Worm (Caenorhabditis elegans): ENCODE measurements around the gene glb-1.
A peak's percentile ranks its signal among the peaks of the same experiment; 100 is the strongest.

Gene glb-1

ce11 chrIII:8913469-8913868, 9.6 kb downstream of the glb-1 start, which contains the start of gene trxr-2:
Gene trxr-2, plus strand, starts transcription at chrIII:8913769.
- TF ChIP-seq ztf-25 (GFP tag; IDR thresholded peaks at IDR 0.05) (no peak), cebp-2 (GFP tag; IDR thresholded peaks at IDR 0.05) (no peak), lin-26 (GFP tag; IDR thresholded peaks at IDR 0.05) (no peak), fkh-3 (tag; optimal IDR thresholded peaks at IDR 0.05) (no peak), zfh-2 (GFP tag; conservative IDR thresholded peaks at IDR 0.05) (no peak), F39B2.1 (GFP tag; IDR thresholded peaks at IDR 0.05) (no peak), ztf-28 (GFP tag; IDR thresholded peaks at IDR 0.05) (no peak), ets-4 (GFP tag; optimal IDR thresholded peaks at IDR 0.05) (no peak), sptf-2 (GFP tag; optimal IDR thresholded peaks at IDR 0.05) (no peak), nfyb-1 (GFP tag; IDR thresholded peaks at IDR 0.05) (no peak), let-526 (GFP tag; IDR thresholded peaks at IDR 0.05) (no peak), mel-28 (tag; optimal IDR thresholded peaks at IDR 0.05; ENCODE audit: borderline replicate concordance) (no peak), egl-18 (GFP tag; IDR thresholded peaks at IDR 0.05) (no peak), mxl-1 (tag; optimal IDR thresholded peaks at IDR 0.05) (no peak), chd-7 (tag; optimal IDR thresholded peaks at IDR 0.05) (no peak), lin-35 (GFP tag; optimal IDR thresholded peaks at IDR 0.05) (no peak), mcd-1 (GFP tag; IDR thresholded peaks at IDR 0.05) (no peak)

- TF ChIP-seq atf-7 (tag; optimal IDR thresholded peaks at IDR 0.05) (peak; percentile 2), Y53G8AR.9 (GFP tag; conservative IDR thresholded peaks at IDR 0.05) (0 out of 2 replicates have a peak, but pooled peaks have one; percentile 45), lin-35 (GFP tag; optimal IDR thresholded peaks at IDR 0.05) (no peak), nfyb-1 (GFP tag; IDR thresholded peaks at IDR 0.05) (peak; percentile 51; the same call in 1 of the 2 replicates), rpc-1 (optimal IDR thresholded peaks at IDR 0.05) (no peak), rpc-1 (tag; optimal IDR thresholded peaks at IDR 0.05) (no peak)
Observed at ce11 chrIII:8911598-8912194, 11.4 kb downstream of the glb-1 start, which contains the start of gene tpk-1. Gene tpk-1, plus strand, starts transcription at chrIII:8912144.

ce11 chrIII:8910139-8910538, 13.0 kb downstream of the glb-1 start:
- TF ChIP-seq F37B4.10 (GFP tag; IDR thresholded peaks at IDR 0.05) = no peak
- TF ChIP-seq pbrm-1 (GFP tag; IDR thresholded peaks at IDR 0.05) = no peak
- TF ChIP-seq lir-1 (GFP tag; conservative IDR thresholded peaks at IDR 0.05) = no peak
- TF ChIP-seq B0336.3 (GFP tag; IDR thresholded peaks at IDR 0.05) = no peak
- TF ChIP-seq nfyb-1 (GFP tag; IDR thresholded peaks at IDR 0.05) = no peak
- no peak for TF ChIP-seq snpc-3.4 (tag; optimal IDR thresholded peaks at IDR 0.05)
- no peak for TF ChIP-seq cebp-1 (GFP tag; IDR thresholded peaks at IDR 0.05)
- TF ChIP-seq cebp-1 (tag; optimal IDR thresholded peaks at IDR 0.05) = no peak
- no peak for TF ChIP-seq let-526 (GFP tag; IDR thresholded peaks at IDR 0.05)

- peak; percentile 59 for TF ChIP-seq zfh-2 (GFP tag; conservative IDR thresholded peaks at IDR 0.05)
- peak; percentile 18 for TF ChIP-seq lin-40 (tag; optimal IDR thresholded peaks at IDR 0.05)
- no peak for TF ChIP-seq rec-8 (tag; optimal IDR thresholded peaks at IDR 0.05)
- TF ChIP-seq chd-7 (tag; optimal IDR thresholded peaks at IDR 0.05) = peak; percentile 21
- 0 out of 2 replicates have a peak, but pooled peaks have one; percentile 5 for TF ChIP-seq hmg-1.2 (GFP tag; IDR thresholded peaks at IDR 0.05)
- TF ChIP-seq ama-1 (optimal IDR thresholded peaks at IDR 0.05) = no peak
- TF ChIP-seq ama-1 (GFP tag; optimal IDR thresholded peaks at IDR 0.05) = peak in 1 of 2 experiments; percentile 17
- no peak for TF ChIP-seq die-1 (tag; optimal IDR thresholded peaks at IDR 0.05)
- TF ChIP-seq attf-5 (GFP tag; optimal IDR thresholded peaks at IDR 0.05) = peak; percentile 22
- no peak for TF ChIP-seq fkh-3 (tag; optimal IDR thresholded peaks at IDR 0.05)
- TF ChIP-seq egl-18 (GFP tag; IDR thresholded peaks at IDR 0.05) = no peak
- 0 out of 2 replicates have a peak, but pooled peaks have one; percentile 8 for TF ChIP-seq madf-6 (GFP tag; IDR thresholded peaks at IDR 0.05)
- TF ChIP-seq T26A5.8 (tag; optimal IDR thresholded peaks at IDR 0.05) = no peak
- TF ChIP-seq K12H6.12 (tag; optimal IDR thresholded peaks at IDR 0.05) = peak; percentile 24
- TF ChIP-seq athp-1 (tag; optimal IDR thresholded peaks at IDR 0.05) = peak; percentile 22
- peak in 1 of 3 experiments; percentile 53 for TF ChIP-seq lin-35 (GFP tag; optimal IDR thresholded peaks at IDR 0.05)
- peak; percentile 47; the same call in 1 of the 2 replicates for TF ChIP-seq pbrm-1 (GFP tag; IDR thresholded peaks at IDR 0.05)
- peak in 1 of 2 experiments; percentile 29 for TF ChIP-seq let-607 (tag; optimal IDR thresholded peaks at IDR 0.05)
- no peak for TF ChIP-seq ceh-100 (GFP tag; IDR thresholded peaks at IDR 0.05)
- peak; percentile 37 for TF ChIP-seq pha-4 (tag; optimal IDR thresholded peaks at IDR 0.05)
Observed at ce11 chrIII:8904914-8905665, 18.0 kb downstream of the glb-1 start, which contains the start of gene unc-32. Gene unc-32, plus strand, starts transcription at chrIII:8905615.
